Worm (Caenorhabditis elegans): ENCODE measurements around the gene grd-6.

ce11 chrV:9219390-9219733 is 2.3 kb upstream of the grd-6 start:
- TF ChIP-seq gmeb-1 (tag; optimal IDR thresholded peaks at IDR 0.05), result no peak
- no peak for TF ChIP-seq snpc-4 (tag; optimal IDR thresholded peaks at IDR 0.05)
- no peak for TF ChIP-seq lsy-2 (tag; optimal IDR thresholded peaks at IDR 0.05)
- TF ChIP-seq nhr-11 (tag; optimal IDR thresholded peaks at IDR 0.05), result no peak

All from whole organism, L2 larva.